Fruit fly (Drosophila melanogaster) Kc167 (cell line): Measurements from ENCODE around the gene CG34007.
"Not testable (repeated sequence)": the region's sequence is repeated elsewhere in the genome, so short reads cannot be mapped to it uniquely, and the experiment has no call there.

Experiments
- Myc ChIP-seq: fragments of >200 bp; optimal IDR thresholded peaks from 2 replicates; lab custom pipeline; 2017; ENCODE audit warnings: missing external identifiers
- Sin3A ChIP-seq: fragments of >200 bp; optimal IDR thresholded peaks from 2 replicates; lab custom pipeline; 2018; ENCODE audit warnings: missing external identifiers
- h ChIP-seq: fragments of >200 bp; optimal IDR thresholded peaks from 3 replicates; lab custom pipeline; 2018; ENCODE audit warnings: missing external identifiers
- insv ChIP-seq: fragments of >200 bp; optimal IDR thresholded peaks from 3 replicates; lab custom pipeline; 2018; ENCODE audit warnings: missing external identifiers
- psq ChIP-seq: fragments of >200 bp; optimal IDR thresholded peaks from 2 replicates; lab custom pipeline; 2017; ENCODE audit warnings: missing external identifiers
- ttk ChIP-seq: sonication (Bioruptor generic); optimal IDR thresholded peaks from 2 replicates; lab custom pipeline; 2017; ENCODE audit warnings: missing external identifiers

CG34007 gene

DNA sequence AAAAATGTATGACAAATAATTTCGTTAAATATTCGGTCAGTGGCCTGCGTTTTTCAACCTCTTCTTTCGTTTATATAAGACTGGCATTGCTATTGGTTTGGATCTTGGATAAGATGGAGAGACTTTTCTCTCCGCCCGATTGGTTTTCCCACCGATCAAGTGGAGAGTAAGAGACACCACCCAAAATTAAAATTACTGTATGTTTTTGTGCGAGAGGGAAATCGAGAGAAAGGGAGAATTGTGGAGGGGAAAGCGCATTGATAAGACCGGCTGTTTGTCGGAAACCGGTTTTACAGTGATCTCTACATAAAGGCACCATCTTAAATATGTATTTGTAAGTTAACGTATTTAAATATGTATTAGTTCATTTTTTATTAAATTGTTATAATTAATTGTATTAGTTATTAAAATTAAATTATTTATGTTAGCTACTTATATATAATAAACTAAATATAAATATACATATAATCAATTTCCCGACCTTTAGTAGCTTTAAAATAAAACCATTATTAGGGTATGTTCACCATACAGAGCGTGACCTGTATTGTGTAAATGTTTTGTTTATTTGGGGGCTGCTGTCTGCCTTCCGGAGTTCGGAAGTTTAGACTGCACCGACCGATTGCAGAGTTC is at the start of gene CG34007:
Gene CG34007 (plus strand): TSS at position 608 of the 630 bp plus-strand sequence.
- no peak for TF ChIP-seq Sin3A (lab: Kevin White, UChicago)

DNA sequence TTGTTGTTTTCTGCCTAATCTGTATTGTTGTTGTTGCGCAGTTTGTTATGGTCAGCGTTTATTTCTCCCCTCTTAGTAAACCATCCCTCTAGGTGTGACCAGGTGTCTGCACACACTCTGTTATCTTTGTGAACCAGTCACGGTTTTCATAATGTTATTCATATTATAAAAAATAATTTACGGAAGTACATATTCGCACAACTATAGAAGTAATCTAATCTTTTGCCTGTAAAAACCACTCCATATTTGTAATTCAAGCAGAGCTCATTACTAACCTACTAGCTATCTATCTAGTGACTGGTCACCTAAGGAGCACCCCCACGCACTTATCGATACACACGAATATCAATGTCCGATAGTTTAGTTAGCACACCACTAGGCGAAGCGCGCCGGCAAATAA is 45.0 kb upstream of the CG34007 start, which contains the start of the genes CG31683 and CG31687:
Gene CG31683 (minus strand): TSS at position 101 of the 400 bp plus-strand sequence.
Gene CG31687 (plus strand): TSS at position 362 of the 400 bp plus-strand sequence.
- TF ChIP-seq insv, Myc, Sin3A (lab: Kevin White, UChicago): not testable (repeated sequence)

- not testable (repeated sequence) for TF ChIP-seq psq, insv, Sin3A (lab: Kevin White, UChicago)
Observed at dm6 chr2L:20458975-20459374, 35.9 kb upstream of the CG34007 start, which contains the start of the genes CG18858 and Cdc23. TSS of gene CG18858 (minus strand) at chr2L:20459075. TSS of gene Cdc23 (plus strand) at chr2L:20459342.

- no peak for TF ChIP-seq psq (lab: Kevin White, UChicago)
- no peak for TF ChIP-seq ttk
- TF ChIP-seq insv (lab: Kevin White, UChicago): no peak
- no peak for TF ChIP-seq Sin3A (lab: Kevin White, UChicago)
- TF ChIP-seq Myc (lab: Kevin White, UChicago): no peak
- TF ChIP-seq h (lab: Kevin White, UChicago): no peak
Observed at dm6 chr2L:20463316-20463856, 31.4 kb upstream of the CG34007 start, which contains the start of gene CG2493. TSS of gene CG2493 (minus strand) at chr2L:20463444.

- TF ChIP-seq psq (lab: Kevin White, UChicago) (no peak), h (lab: Kevin White, UChicago) (no peak), ttk (no peak), Sin3A (lab: Kevin White, UChicago) (no peak), Myc (lab: Kevin White, UChicago) (no peak), insv (lab: Kevin White, UChicago) (no peak)
Observed at dm6 chr2L:20464385-20464784, 30.4 kb upstream of the CG34007 start.

dm6 chr2L:20473285-20473684 is 21.5 kb upstream of the CG34007 start, which contains the start of gene CG43233:
TSS of gene CG43233 (minus strand) at chr2L:20473385.
- TF ChIP-seq h (lab: Kevin White, UChicago) (no peak), ttk (no peak), Sin3A (lab: Kevin White, UChicago) (no peak), insv (lab: Kevin White, UChicago) (no peak), psq (lab: Kevin White, UChicago) (no peak), Myc (lab: Kevin White, UChicago) (no peak)

dm6 chr2L:20476718-20477277 is 18.0 kb upstream of the CG34007 start:
- TF ChIP-seq ttk (no peak), psq (lab: Kevin White, UChicago) (no peak), Sin3A (lab: Kevin White, UChicago) (no peak), insv (lab: Kevin White, UChicago) (no peak), Myc (lab: Kevin White, UChicago) (no peak), h (lab: Kevin White, UChicago) (no peak)

DNA sequence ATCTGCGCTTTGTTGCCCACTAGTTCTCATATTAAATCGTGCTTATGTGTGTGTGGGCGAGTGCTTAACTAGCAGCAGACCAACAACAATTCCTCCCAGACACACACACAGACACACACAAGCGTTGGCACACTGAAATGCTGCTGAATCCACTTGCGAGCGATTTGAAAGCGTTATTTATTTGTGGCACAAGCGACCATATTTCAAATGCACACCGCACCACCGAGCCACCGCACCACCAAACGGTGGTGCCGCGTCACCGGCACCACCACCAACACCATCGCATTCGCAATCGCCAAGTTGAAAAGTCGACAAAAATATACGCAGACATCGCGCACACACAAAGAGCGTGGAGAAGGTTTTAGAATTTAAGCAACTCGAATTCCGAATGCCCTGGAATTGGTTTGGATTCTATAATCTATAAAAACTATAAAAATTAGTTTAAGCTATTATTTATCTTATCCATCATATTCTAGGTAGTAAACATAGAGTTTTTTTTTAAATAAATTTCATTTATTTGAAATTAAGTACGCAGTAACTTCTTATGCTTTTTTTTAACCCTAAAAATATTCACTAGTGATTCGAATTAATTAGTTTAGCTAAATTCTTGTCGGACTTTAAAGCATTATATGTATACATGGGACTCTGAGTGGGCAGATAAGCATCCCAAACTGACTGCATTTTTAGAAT is 16.1 kb upstream of the CG34007 start:
- no peak for TF ChIP-seq insv (lab: Kevin White, UChicago)
- no peak for TF ChIP-seq ttk
- no peak for TF ChIP-seq psq (lab: Kevin White, UChicago)
- no peak for TF ChIP-seq h (lab: Kevin White, UChicago)
- no peak for TF ChIP-seq Sin3A (lab: Kevin White, UChicago)
- TF ChIP-seq Myc (lab: Kevin White, UChicago): no peak

dm6 chr2L:20479694-20480093 is 15.1 kb upstream of the CG34007 start:
- TF ChIP-seq Myc (lab: Kevin White, UChicago): no peak
- no peak for TF ChIP-seq psq (lab: Kevin White, UChicago)
- TF ChIP-seq Sin3A (lab: Kevin White, UChicago): no peak
- no peak for TF ChIP-seq h (lab: Kevin White, UChicago)
- no peak for TF ChIP-seq ttk
- TF ChIP-seq insv (lab: Kevin White, UChicago): no peak

- TF ChIP-seq Myc (lab: Kevin White, UChicago) (no peak), h (lab: Kevin White, UChicago) (no peak), Sin3A (lab: Kevin White, UChicago) (no peak), psq (lab: Kevin White, UChicago) (no peak), insv (lab: Kevin White, UChicago) (no peak), ttk (no peak)
Observed at dm6 chr2L:20481139-20481858, 13.5 kb upstream of the CG34007 start.

DNA sequence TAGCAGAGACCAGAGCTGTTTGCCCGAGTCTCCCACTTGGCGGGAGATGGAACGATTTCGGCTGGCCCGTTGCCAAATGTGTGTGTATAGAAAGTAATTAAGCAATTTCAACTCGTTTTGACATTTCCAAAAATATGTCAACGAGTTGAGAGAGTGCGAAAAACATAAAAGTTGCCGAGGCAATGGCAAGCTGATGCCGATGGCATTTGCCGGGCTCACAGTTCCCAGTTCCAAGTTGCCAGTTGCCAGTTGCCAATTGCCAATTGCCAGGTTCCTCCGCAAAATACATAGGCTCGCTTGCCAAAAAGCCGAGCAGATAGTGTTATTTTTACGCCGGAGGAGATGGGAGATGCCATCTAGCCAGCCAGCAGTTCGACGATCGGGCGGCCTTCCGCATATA is 11.2 kb upstream of the CG34007 start:
- no peak for TF ChIP-seq Myc (lab: Kevin White, UChicago)
- TF ChIP-seq psq (lab: Kevin White, UChicago): no peak
- TF ChIP-seq ttk: no peak
- TF ChIP-seq Sin3A (lab: Kevin White, UChicago): no peak
- no peak for TF ChIP-seq insv (lab: Kevin White, UChicago)
- TF ChIP-seq h (lab: Kevin White, UChicago): no peak
